Fruit fly (Drosophila melanogaster) whole organism, embryonic: Measurements from ENCODE around the gene eIF4E6.

Experiments used
- Abd-B ChIP-seq: fragments of 200-800 bp; sonication (Bioruptor generic); optimal IDR thresholded peaks from 2 replicates; lab custom pipeline; 2018; ENCODE audit warnings: missing biosample characterization, mild to moderate bottlenecking, missing genetic modification characterization, moderate library complexity
- Asciz ChIP-seq: fragments of 200-800 bp; sonication (Bioruptor generic); optimal IDR thresholded peaks from 2 replicates; lab custom pipeline; 2017; ENCODE audit warnings: missing biosample characterization, mild to moderate bottlenecking, missing genetic modification characterization, missing genetic modification reagents
- Awh ChIP-seq: fragments of 200-800 bp; sonication (Bioruptor generic); IDR thresholded peaks from 2 replicates; pipeline ENCODE4, ENCODE4 v1.3.6; 2022; ENCODE audit warnings: missing biosample characterization, missing genetic modification characterization
- CG10366 ChIP-seq: fragments of 200-800 bp; sonication (Bioruptor generic); IDR thresholded peaks from 2 replicates; pipeline ENCODE4 v1.3.6; 2022; ENCODE audit warnings: missing biosample characterization, missing genetic modification characterization
- CG10543 ChIP-seq: fragments of 200-800 bp; sonication (Bioruptor generic); optimal IDR thresholded peaks from 3 replicates; lab custom pipeline; 2017; ENCODE audit warnings: missing biosample characterization, mild to moderate bottlenecking, missing genetic modification characterization, moderate library complexity
- CG10979 ChIP-seq: fragments of 200-800 bp; sonication (Bioruptor generic); optimal IDR thresholded peaks from 2 replicates; lab custom pipeline; 2018; ENCODE audit warnings: missing biosample characterization, mild to moderate bottlenecking, missing genetic modification characterization, moderate library complexity
- CG11093 ChIP-seq: fragments of 200-800 bp; sonication (Bioruptor generic); IDR thresholded peaks from 3 replicates; pipeline ENCODE4 v1.3.6; 2022; ENCODE audit warnings: missing biosample characterization, missing genetic modification characterization
- CG11398 ChIP-seq: fragments of 200-800 bp; sonication (Bioruptor generic); optimal IDR thresholded peaks from 2 replicates; lab custom pipeline; 2016; ENCODE audit warnings: missing biosample characterization, missing genetic modification characterization
- CG11504 ChIP-seq: fragments of 200-800 bp; sonication (Bioruptor generic); optimal IDR thresholded peaks from 3 replicates; lab custom pipeline; 2019; ENCODE audit warnings: missing biosample characterization, mild to moderate bottlenecking, missing genetic modification characterization, moderate library complexity
- CG12071 ChIP-seq: fragments of 200-800 bp; sonication (Bioruptor generic); optimal IDR thresholded peaks from 3 replicates; lab custom pipeline; 2018; ENCODE audit warnings: missing biosample characterization, mild to moderate bottlenecking, missing genetic modification characterization
- CG12104 ChIP-seq: fragments of 200-800 bp; sonication (Bioruptor generic); optimal IDR thresholded peaks from 3 replicates; lab custom pipeline; 2016; ENCODE audit warnings: missing biosample characterization, missing genetic modification characterization
- CG13287 ChIP-seq: fragments of 200-800 bp; sonication (Bioruptor generic); IDR thresholded peaks from 2 replicates; pipeline ENCODE4 v1.3.6; 2022; ENCODE audit warnings: missing biosample characterization, missing genetic modification characterization; ENCODE audit not compliant: partially characterized antibody
- CG14014 ChIP-seq: fragments of 200-800 bp; sonication (Bioruptor generic); IDR thresholded peaks from 2 replicates; pipeline ENCODE4 v1.3.6; 2022; ENCODE audit warnings: missing biosample characterization, missing genetic modification characterization
- CG14050 ChIP-seq: fragments of 200-800 bp; sonication (Bioruptor generic); IDR thresholded peaks from 3 replicates; pipeline ENCODE4 v1.3.6; 2022; ENCODE audit warnings: missing biosample characterization, missing genetic modification characterization
- CG14441 ChIP-seq: fragments of 200-800 bp; sonication (Bioruptor generic); IDR thresholded peaks from 2 replicates; pipeline ENCODE4 v1.3.6; 2022; ENCODE audit warnings: missing biosample characterization, missing genetic modification characterization
- CG14860 ChIP-seq: fragments of 200-800 bp; sonication (Bioruptor generic); IDR thresholded peaks from 3 replicates; pipeline ENCODE4 v1.3.6; 2022; ENCODE audit warnings: missing biosample characterization, missing genetic modification characterization; ENCODE audit not compliant: partially characterized antibody
- CG16779 ChIP-seq: fragments of 200-800 bp; sonication (Bioruptor generic); IDR thresholded peaks from 2 replicates; pipeline ENCODE4 v1.3.6; 2022; ENCODE audit warnings: missing biosample characterization, missing genetic modification characterization
- CG16863 ChIP-seq: fragments of 200-800 bp; sonication (Bioruptor generic); optimal IDR thresholded peaks from 3 replicates; lab custom pipeline; 2016; ENCODE audit warnings: missing biosample characterization, missing genetic modification characterization
- CG18476 ChIP-seq: fragments of 200-800 bp; sonication (Bioruptor generic); optimal IDR thresholded peaks from 2 replicates; lab custom pipeline; 2016; ENCODE audit warnings: missing biosample characterization, mild to moderate bottlenecking, missing genetic modification characterization
- CG18619 ChIP-seq: fragments of 200-800 bp; sonication (Bioruptor generic); optimal IDR thresholded peaks from 3 replicates; lab custom pipeline; 2017; ENCODE audit warnings: missing biosample characterization, mild to moderate bottlenecking, missing genetic modification characterization
- CG2678 ChIP-seq: fragments of 200-800 bp; sonication (Bioruptor generic); optimal IDR thresholded peaks from 3 replicates; lab custom pipeline; 2019; ENCODE audit warnings: missing biosample characterization, mild to moderate bottlenecking, missing genetic modification characterization, moderate library complexity
- CG3065 ChIP-seq: fragments of 200-800 bp; sonication (Bioruptor generic); optimal IDR thresholded peaks from 2 replicates; lab custom pipeline; 2016; ENCODE audit warnings: missing biosample characterization, missing genetic modification characterization
- CG6175 ChIP-seq: fragments of 200-800 bp; sonication (Bioruptor generic); IDR thresholded peaks from 3 replicates; pipeline ENCODE4 v1.3.6; 2022; ENCODE audit warnings: missing biosample characterization, missing genetic modification characterization
- CG6272 ChIP-seq: fragments of 200-800 bp; sonication (Bioruptor generic); IDR thresholded peaks from 2 replicates; pipeline ENCODE4 v1.3.6; 2022; ENCODE audit warnings: missing biosample characterization, missing genetic modification characterization
- CG7839 ChIP-seq: fragments of 200-800 bp; sonication (Bioruptor generic); optimal IDR thresholded peaks from 3 replicates; lab custom pipeline; 2018; ENCODE audit warnings: missing biosample characterization, mild to moderate bottlenecking, missing genetic modification characterization, moderate library complexity
- CG9817 ChIP-seq: fragments of 200-800 bp; sonication (Bioruptor generic); optimal IDR thresholded peaks from 2 replicates; lab custom pipeline; 2018; ENCODE audit warnings: missing biosample characterization, mild to moderate bottlenecking, missing genetic modification characterization, moderate library complexity
- H15 ChIP-seq: fragments of 200-800 bp; sonication (Bioruptor generic); IDR thresholded peaks from 3 replicates; pipeline ENCODE4 v1.3.6; 2022; ENCODE audit warnings: missing biosample characterization, missing genetic modification characterization
- Hey ChIP-seq: fragments of 200-800 bp; sonication (Bioruptor generic); optimal IDR thresholded peaks from 3 replicates; lab custom pipeline; 2018; ENCODE audit warnings: missing biosample characterization, mild to moderate bottlenecking, missing genetic modification characterization
- Meics ChIP-seq: fragments of 200-800 bp; sonication (Bioruptor generic); optimal IDR thresholded peaks from 2 replicates; lab custom pipeline; 2017; ENCODE audit warnings: missing biosample characterization, mild to moderate bottlenecking, missing genetic modification characterization
- Oli ChIP-seq: fragments of 200-800 bp; sonication (Bioruptor generic); optimal IDR thresholded peaks from 2 replicates; lab custom pipeline; 2018; ENCODE audit warnings: missing biosample characterization, mild to moderate bottlenecking, missing genetic modification characterization, moderate library complexity
- Rfx ChIP-seq: fragments of 200-800 bp; sonication (Bioruptor generic); IDR thresholded peaks from 2 replicates; pipeline ENCODE4 v1.3.6; 2022; ENCODE audit warnings: missing biosample characterization, missing genetic modification characterization
- Sox100B ChIP-seq: fragments of 200-800 bp; sonication (Bioruptor generic); optimal IDR thresholded peaks from 3 replicates; lab custom pipeline; 2018; ENCODE audit warnings: missing biosample characterization, mild to moderate bottlenecking, missing genetic modification characterization
- Ssrp ChIP-seq: fragments of 200-800 bp; sonication (Bioruptor generic); optimal IDR thresholded peaks from 2 replicates; lab custom pipeline; 2018; ENCODE audit warnings: missing biosample characterization, mild to moderate bottlenecking, missing genetic modification characterization, moderate library complexity
- TFAM ChIP-seq: fragments of 200-800 bp; sonication (Bioruptor generic); optimal IDR thresholded peaks from 2 replicates; lab custom pipeline; 2017; ENCODE audit warnings: missing biosample characterization, missing genetic modification characterization, inconsistent platforms
- Tbp ChIP-seq: fragments of >200 bp; optimal IDR thresholded peaks from 2 replicates; lab custom pipeline; 2018; ENCODE audit warnings: missing biosample characterization, missing genetic modification characterization
- abd-A ChIP-seq: fragments of 200-800 bp; sonication (Bioruptor generic); optimal IDR thresholded peaks from 3 replicates; lab custom pipeline; 2019; ENCODE audit warnings: missing biosample characterization, mild to moderate bottlenecking, missing genetic modification characterization, moderate library complexity
- aop ChIP-seq: fragments of 200-800 bp; sonication (Bioruptor generic); IDR thresholded peaks from 2 replicates; pipeline ENCODE4 v1.3.6; 2022; ENCODE audit warnings: missing biosample characterization, missing genetic modification characterization
- ase ChIP-seq: fragments of 200-800 bp; sonication (Bioruptor generic); IDR thresholded peaks from 3 replicates; pipeline ENCODE4 v1.3.6; 2022; ENCODE audit warnings: missing biosample characterization, missing genetic modification characterization
- bigmax ChIP-seq: fragments of 200-800 bp; sonication (Bioruptor generic); optimal IDR thresholded peaks from 2 replicates; lab custom pipeline; 2018; ENCODE audit warnings: missing biosample characterization, mild to moderate bottlenecking, missing genetic modification characterization
- br ChIP-seq: fragments of >200 bp; optimal IDR thresholded peaks from 2 replicates; lab custom pipeline; 2017
- crol ChIP-seq: fragments of 200-800 bp; sonication (Bioruptor generic); IDR thresholded peaks from 2 replicates; pipeline ENCODE4 v1.3.6; 2022; ENCODE audit warnings: missing biosample characterization, missing genetic modification characterization
- dmrt11E ChIP-seq: fragments of 200-800 bp; sonication (Bioruptor generic); optimal IDR thresholded peaks from 3 replicates; lab custom pipeline; 2018; ENCODE audit warnings: missing biosample characterization, mild to moderate bottlenecking, missing genetic modification characterization, moderate library complexity
- esg ChIP-seq: fragments of 200-800 bp; sonication (Bioruptor generic); conservative IDR thresholded peaks from 2 replicates; pipeline ENCODE4 v1.3.6; 2022; ENCODE audit warnings: missing biosample characterization, missing genetic modification characterization
- jing ChIP-seq: fragments of 200-800 bp; sonication (Bioruptor generic); optimal IDR thresholded peaks from 2 replicates; lab custom pipeline; 2018; ENCODE audit warnings: missing biosample characterization, mild to moderate bottlenecking, missing genetic modification characterization
- kay ChIP-seq: fragments of 200-800 bp; sonication (Bioruptor generic); optimal IDR thresholded peaks from 2 replicates; lab custom pipeline; 2016; ENCODE audit warnings: missing biosample characterization, missing genetic modification characterization
- nmo ChIP-seq: fragments of 200-800 bp; sonication (Bioruptor generic); optimal IDR thresholded peaks from 2 replicates; lab custom pipeline; 2018; ENCODE audit warnings: missing biosample characterization, mild to moderate bottlenecking, missing genetic modification characterization, moderate library complexity
- peb ChIP-seq: fragments of 200-800 bp; sonication (Bioruptor generic); IDR thresholded peaks from 2 replicates; pipeline ENCODE4 v1.3.6; 2022; ENCODE audit warnings: missing biosample characterization, missing genetic modification characterization
- ro ChIP-seq: fragments of 200-800 bp; sonication (Bioruptor generic); IDR thresholded peaks from 2 replicates; pipeline ENCODE4 v1.3.6; 2022; ENCODE audit warnings: missing biosample characterization, missing genetic modification characterization
- run ChIP-seq: fragments of 200-800 bp; sonication (Bioruptor generic); optimal IDR thresholded peaks from 3 replicates; lab custom pipeline; 2018; ENCODE audit warnings: missing biosample characterization, mild to moderate bottlenecking, missing genetic modification characterization
- shn ChIP-seq: fragments of 200-800 bp; sonication (Bioruptor generic); optimal IDR thresholded peaks from 3 replicates; lab custom pipeline; 2016; ENCODE audit warnings: missing biosample characterization, missing genetic modification characterization
- unc-4 ChIP-seq: fragments of 200-800 bp; sonication (Bioruptor generic); IDR thresholded peaks from 2 replicates; pipeline ENCODE4 v1.3.6; 2022; ENCODE audit warnings: missing biosample characterization, missing genetic modification characterization; ENCODE audit not compliant: partially characterized antibody

eIF4E6 gene

DNA sequence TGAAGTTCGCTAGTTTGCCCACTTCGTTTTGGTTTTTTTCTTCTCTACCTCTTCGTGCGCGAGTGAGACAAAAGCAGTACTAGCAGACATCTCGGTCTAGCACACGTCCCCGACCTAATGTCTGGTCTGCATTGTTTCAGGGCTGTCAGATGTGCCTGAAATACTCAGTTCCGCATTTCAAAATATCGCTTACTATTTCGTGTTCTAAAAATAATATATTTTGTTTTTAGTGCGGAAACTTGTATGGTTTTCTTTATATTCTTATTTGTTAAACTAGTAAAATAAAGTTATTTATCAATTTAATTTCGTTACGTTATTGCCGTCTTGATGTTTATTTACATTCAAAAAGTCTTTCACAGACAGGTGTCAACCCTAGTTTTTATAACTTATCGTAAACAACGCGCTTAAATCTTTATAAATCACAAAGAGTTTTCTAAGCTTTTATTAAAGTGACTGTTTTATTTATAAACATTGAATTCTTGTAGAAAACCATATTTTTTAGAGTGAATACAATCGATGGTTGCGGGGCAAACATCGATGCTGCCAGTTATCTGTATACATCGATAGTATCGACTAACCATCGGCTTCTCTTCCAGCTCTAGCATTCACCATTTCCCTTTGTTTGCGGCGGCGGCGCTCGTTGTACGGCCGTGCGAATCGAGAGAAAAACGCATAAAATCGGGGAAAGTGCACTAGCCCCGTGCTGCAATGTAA, 36.4 kb upstream of the eIF4E6 start (continued):
- TF ChIP-seq CG11504 (tag; lab: Kevin White, UChicago) (peak; percentile 85), jing (GFP tag; lab: Kevin White, UChicago) (peak; percentile 17), Tbp (GFP tag; lab: Kevin White, UChicago) (no peak), ase (no peak), CG14014 (GFP tag; lab: Robert Waterston, UW) (no peak), CG12104 (peak; percentile 63), CG16779 (no peak), CG6175 (GFP tag; lab: Robert Waterston, UW) (no peak), CG7839 (tag; lab: Kevin White, UChicago) (peak; percentile 80), Hey (no peak), ro (GFP tag; lab: Robert Waterston, UW) (no peak), H15 (GFP tag; lab: Robert Waterston, UW) (no peak), br (lab: Kevin White, UChicago) (no peak), Oli (tag; lab: Kevin White, UChicago) (peak; percentile 76), bigmax (GFP tag; lab: Kevin White, UChicago) (no peak), CG3065 (GFP tag; lab: Kevin White, UChicago) (no peak), shn (GFP tag; lab: Kevin White, UChicago) (peak; percentile 56), peb (GFP tag; lab: Robert Waterston, UW) (no peak), CG6272 (peak; percentile 79), CG10979 (tag; lab: Kevin White, UChicago) (peak; percentile 71), Meics (GFP tag; lab: Kevin White, UChicago) (peak; percentile 77), CG10543 (GFP tag; lab: Kevin White, UChicago) (peak; percentile 88), unc-4 (GFP tag; lab: Robert Waterston, UW) (no peak), CG11398 (peak; percentile 49), abd-A (tag; lab: Kevin White, UChicago) (no peak), CG12071 (GFP tag; lab: Kevin White, UChicago) (no peak), esg (GFP tag; lab: Robert Waterston, UW) (no peak), CG14441 (GFP tag; lab: Robert Waterston, UW) (no peak), crol (no peak), nmo (GFP tag; lab: Kevin White, UChicago) (peak; percentile 75), CG10366 (GFP tag; lab: Robert Waterston, UW) (no peak), CG14860 (GFP tag; lab: Robert Waterston, UW) (no peak), Rfx (GFP tag; lab: Robert Waterston, UW) (no peak), CG16863 (GFP tag; lab: Kevin White, UChicago) (peak; percentile 56), dmrt11E (tag; lab: Kevin White, UChicago) (peak; percentile 64), run (tag; lab: Kevin White, UChicago) (peak; percentile 19), CG11093 (GFP tag; lab: Robert Waterston, UW) (no peak), CG18476 (peak; percentile 73), CG2678 (tag; lab: Kevin White, UChicago) (peak; percentile 89), Asciz (GFP tag; lab: Kevin White, UChicago) (peak; percentile 65), Awh (GFP tag; lab: Robert Waterston, UW) (no peak), kay (no peak), CG9817 (tag; lab: Kevin White, UChicago) (peak; percentile 85), Ssrp (peak; percentile 80), CG14050 (GFP tag; lab: Robert Waterston, UW) (no peak), aop (no peak), CG13287 (GFP tag; lab: Robert Waterston, UW) (no peak), Abd-B (GFP tag; lab: Kevin White, UChicago) (peak; percentile 73), Sox100B (peak; percentile 85), CG18619 (GFP tag; lab: Kevin White, UChicago) (peak; percentile 77), TFAM (GFP tag; lab: Kevin White, UChicago) (no peak)
